In genomic region chrX:11095480-11095879, ce11 we compare ENCODE assay signal across 4 worm cellular contexts.
TF ChIP-seq lines count a peak whose summit lies in the region.

No protein-coding gene starts in this region.

TF ChIP-seq in whole organism, L2 larva, 48 proteins besides CTCF, POLR2A, EP300 and RAD21 (continues in another document):
- TF ChIP-seq fos-1 (tag; optimal IDR thresholded peaks at IDR 0.05; lab: Kevin White, UChicago) (peak; percentile 77), lin-13 (GFP tag; optimal IDR thresholded peaks at IDR 0.05; lab: Kevin White, UChicago) (peak; percentile 80), unc-55 (GFP tag; optimal IDR thresholded peaks at IDR 0.05; lab: Kevin White, UChicago) (peak; percentile 86), lsy-2 (tag; optimal IDR thresholded peaks at IDR 0.05; lab: Kevin White, UChicago) (peak in 1 of 2 experiments; percentile 76), skn-1 (tag; optimal IDR thresholded peaks at IDR 0.05; lab: Kevin White, UChicago) (no peak), nhr-21 (tag; optimal IDR thresholded peaks at IDR 0.05; lab: Kevin White, UChicago) (peak; percentile 75), crh-2 (tag; optimal IDR thresholded peaks at IDR 0.05; lab: Kevin White, UChicago) (peak; percentile 79), unc-62 (GFP tag; optimal IDR thresholded peaks at IDR 0.05; lab: Kevin White, UChicago) (no peak), zag-1 (tag; optimal IDR thresholded peaks at IDR 0.05; lab: Kevin White, UChicago) (peak; percentile 60), peb-1 (tag; optimal IDR thresholded peaks at IDR 0.05; lab: Kevin White, UChicago) (no peak), sem-4 (tag; optimal IDR thresholded peaks at IDR 0.05; lab: Kevin White, UChicago) (peak; percentile 58), ama-1 (optimal IDR thresholded peaks at IDR 0.05; lab: Kevin White, UChicago) (no peak), ceh-16 (tag; optimal IDR thresholded peaks at IDR 0.05; lab: Kevin White, UChicago) (no peak), mab-5 (tag; optimal IDR thresholded peaks at IDR 0.05; lab: Kevin White, UChicago) (peak; percentile 84), elt-3 (tag; optimal IDR thresholded peaks at IDR 0.05; lab: Kevin White, UChicago) (no peak), gmeb-1 (tag; optimal IDR thresholded peaks at IDR 0.05; lab: Kevin White, UChicago) (peak; percentile 21), sma-9 (GFP tag; optimal IDR thresholded peaks at IDR 0.05; lab: Kevin White, UChicago) (peak; percentile 79), sma-9 (tag; optimal IDR thresholded peaks at IDR 0.05; lab: Kevin White, UChicago) (no peak), egl-27 (tag; optimal IDR thresholded peaks at IDR 0.05; lab: Kevin White, UChicago) (peak; percentile 71), nhr-6 (tag; optimal IDR thresholded peaks at IDR 0.05; lab: Kevin White, UChicago) (peak; percentile 60), nhr-237 (tag; optimal IDR thresholded peaks at IDR 0.05; lab: Kevin White, UChicago) (peak; percentile 34), lin-39 (tag; optimal IDR thresholded peaks at IDR 0.05; lab: Kevin White, UChicago) (no peak), F13H6.1 (tag; optimal IDR thresholded peaks at IDR 0.05; lab: Kevin White, UChicago) (peak; percentile 72), ZK546.5 (tag; optimal IDR thresholded peaks at IDR 0.05; lab: Kevin White, UChicago) (no peak)

TF ChIP-seq in whole organism, L4 larva, 104 proteins besides CTCF, POLR2A, EP300 and RAD21 (continues in another document):
- TF ChIP-seq egl-43 (GFP tag; IDR thresholded peaks at IDR 0.05; lab: Robert Waterston, UW) (no peak; the same call in none of the 2 replicates), hif-1 (tag; optimal IDR thresholded peaks at IDR 0.05; lab: Kevin White, UChicago) (peak; percentile 30 to 65), F26F4.8 (GFP tag; conservative IDR thresholded peaks at IDR 0.05; lab: Robert Waterston, UW) (0 out of 2 replicates have a peak, but pooled peaks have one; percentile 50), madf-5 (GFP tag; IDR thresholded peaks at IDR 0.05; lab: Robert Waterston, UW) (peak; percentile 44 to 95; a peak in 3 of 4 replicates), T20F7.1 (GFP tag; optimal IDR thresholded peaks at IDR 0.05; lab: Kevin White, UChicago) (peak; percentile 59), duxl-1 (tag; optimal IDR thresholded peaks at IDR 0.05; lab: Kevin White, UChicago; ENCODE audit: poor library complexity) (peak; percentile 93), nhr-42 (GFP tag; IDR thresholded peaks at IDR 0.05; lab: Robert Waterston, UW) (peak; percentile 89), lin-15B (tag; optimal IDR thresholded peaks at IDR 0.05; lab: Kevin White, UChicago) (no peak), pha-4 (GFP tag; IDR thresholded peaks at IDR 0.05; lab: Robert Waterston, UW) (peak; percentile 90), pha-4 (tag; optimal IDR thresholded peaks at IDR 0.05; lab: Kevin White, UChicago) (no peak), nhr-28 (tag; optimal IDR thresholded peaks at IDR 0.05; lab: Kevin White, UChicago) (peak; percentile 45), nhr-77 (tag; optimal IDR thresholded peaks at IDR 0.05; lab: Kevin White, UChicago) (peak; percentile 27), lin-1 (GFP tag; IDR thresholded peaks at IDR 0.05; lab: Robert Waterston, UW) (peak; percentile 87), ces-1 (GFP tag; optimal IDR thresholded peaks at IDR 0.05; lab: Kevin White, UChicago) (peak; percentile 41), lim-7 (GFP tag; IDR thresholded peaks at IDR 0.05; lab: Robert Waterston, UW) (peak; percentile 87), tra-1 (GFP tag; IDR thresholded peaks at IDR 0.05; lab: Robert Waterston, UW) (peak; percentile 91), pqm-1 (tag; optimal IDR thresholded peaks at IDR 0.05; lab: Kevin White, UChicago) (no peak), dmd-6 (GFP tag; IDR thresholded peaks at IDR 0.05; lab: Robert Waterston, UW) (peak; percentile 88), F10B5.3 (tag; optimal IDR thresholded peaks at IDR 0.05; lab: Kevin White, UChicago) (peak; percentile 78), lin-39 (tag; optimal IDR thresholded peaks at IDR 0.05; lab: Kevin White, UChicago) (no peak), snpc-4 (tag; optimal IDR thresholded peaks at IDR 0.05; lab: Kevin White, UChicago) (no peak), nhr-10 (tag; optimal IDR thresholded peaks at IDR 0.05; lab: Kevin White, UChicago) (no peak), ceh-82 (tag; optimal IDR thresholded peaks at IDR 0.05; lab: Kevin White, UChicago) (no peak), nhr-237 (tag; optimal IDR thresholded peaks at IDR 0.05; lab: Kevin White, UChicago) (no peak)

TF ChIP-seq in whole organism, late embryonic, 69 proteins besides CTCF, POLR2A, EP300 and RAD21 (continues in another document):
- TF ChIP-seq hlh-8 (tag; optimal IDR thresholded peaks at IDR 0.05; lab: Kevin White, UChicago) (peak; percentile 62), tbx-2 (tag; optimal IDR thresholded peaks at IDR 0.05; lab: Kevin White, UChicago) (peak; percentile 80), ceh-2 (tag; optimal IDR thresholded peaks at IDR 0.05; lab: Kevin White, UChicago) (peak; percentile 68), hlh-30 (tag; optimal IDR thresholded peaks at IDR 0.05; lab: Kevin White, UChicago; ENCODE audit: insufficient read depth) (peak; percentile 20), ref-2 (tag; optimal IDR thresholded peaks at IDR 0.05; lab: Kevin White, UChicago) (peak; percentile 84), sdc-2 (tag; optimal IDR thresholded peaks at IDR 0.05; lab: Kevin White, UChicago) (peak; percentile 97), syd-9 (tag; optimal IDR thresholded peaks at IDR 0.05; lab: Kevin White, UChicago) (peak; percentile 59), pag-3 (tag; optimal IDR thresholded peaks at IDR 0.05; lab: Kevin White, UChicago; ENCODE audit: borderline replicate concordance) (no peak), nhr-232 (tag; optimal IDR thresholded peaks at IDR 0.05; lab: Kevin White, UChicago) (peak; percentile 71), zip-5 (tag; optimal IDR thresholded peaks at IDR 0.05; lab: Kevin White, UChicago) (no peak), madf-2 (tag; optimal IDR thresholded peaks at IDR 0.05; lab: Kevin White, UChicago) (peak; percentile 71), lin-11 (tag; optimal IDR thresholded peaks at IDR 0.05; lab: Kevin White, UChicago) (peak; percentile 53), ceh-30 (tag; optimal IDR thresholded peaks at IDR 0.05; lab: Kevin White, UChicago) (no peak), sox-2 (GFP tag; IDR thresholded peaks at IDR 0.05; lab: Robert Waterston, UW) (peak; percentile 63), pax-1 (tag; optimal IDR thresholded peaks at IDR 0.05; lab: Kevin White, UChicago) (no peak), mec-3 (tag; optimal IDR thresholded peaks at IDR 0.05; lab: Kevin White, UChicago; ENCODE audit: borderline replicate concordance) (peak; percentile 40), T23F11.4 (GFP tag; optimal IDR thresholded peaks at IDR 0.05; lab: Kevin White, UChicago) (peak; percentile 39), K02D7.2 (tag; optimal IDR thresholded peaks at IDR 0.05; lab: Kevin White, UChicago) (peak; percentile 35), ama-1 (optimal IDR thresholded peaks at IDR 0.05; lab: Kevin White, UChicago) (no peak), pqm-1 (tag; optimal IDR thresholded peaks at IDR 0.05; lab: Kevin White, UChicago) (peak; percentile 47), ceh-6 (GFP tag; optimal IDR thresholded peaks at IDR 0.05; lab: Kevin White, UChicago) (peak; percentile 77), ceh-45 (GFP tag; IDR thresholded peaks at IDR 0.05; lab: Robert Waterston, UW) (peak; percentile 63; the same call in 1 of the 2 replicates), F13H6.1 (tag; optimal IDR thresholded peaks at IDR 0.05; lab: Kevin White, UChicago) (peak; percentile 59), ets-4 (tag; optimal IDR thresholded peaks at IDR 0.05; lab: Kevin White, UChicago) (peak; percentile 22), C38D4.7 (GFP tag; optimal IDR thresholded peaks at IDR 0.05; lab: Kevin White, UChicago) (peak; percentile 66)

TF ChIP-seq in whole organism, mixed stage, embryonic, 35 proteins besides CTCF, POLR2A, EP300 and RAD21 (continues in another document):
- TF ChIP-seq drap-1 (GFP tag; optimal IDR thresholded peaks at IDR 0.05; lab: Kevin White, UChicago), result peak; percentile 84
- peak; percentile 63 for TF ChIP-seq lin-32 (GFP tag; optimal IDR thresholded peaks at IDR 0.05; lab: Kevin White, UChicago)
- peak; percentile 86 for TF ChIP-seq cnd-1 (tag; optimal IDR thresholded peaks at IDR 0.05; lab: Kevin White, UChicago)
- peak; percentile 46 for TF ChIP-seq unc-120 (tag; optimal IDR thresholded peaks at IDR 0.05; lab: Kevin White, UChicago; ENCODE audit: poor library complexity, severe bottlenecking)
- TF ChIP-seq nhr-12 (tag; optimal IDR thresholded peaks at IDR 0.05; lab: Kevin White, UChicago), result peak; percentile 6
- peak; percentile 73 for TF ChIP-seq sem-2 (GFP tag; optimal IDR thresholded peaks at IDR 0.05; lab: Kevin White, UChicago)
- peak; percentile 75 for TF ChIP-seq ceh-43 (GFP tag; optimal IDR thresholded peaks at IDR 0.05; lab: Kevin White, UChicago)
- TF ChIP-seq elt-1 (tag; optimal IDR thresholded peaks at IDR 0.05; lab: Kevin White, UChicago; ENCODE audit: borderline replicate concordance, insufficient read depth), result no peak
- peak; percentile 82 for TF ChIP-seq M03D4.4 (tag; optimal IDR thresholded peaks at IDR 0.05; lab: Kevin White, UChicago)
- no peak for TF ChIP-seq unc-62 (GFP tag; optimal IDR thresholded peaks at IDR 0.05; lab: Kevin White, UChicago)
- TF ChIP-seq mep-1 (tag; optimal IDR thresholded peaks at IDR 0.05; lab: Kevin White, UChicago), result peak; percentile 41
- peak; percentile 83 for TF ChIP-seq ceh-83 (GFP tag; optimal IDR thresholded peaks at IDR 0.05; lab: Kevin White, UChicago)
- no peak for TF ChIP-seq elt-3 (tag; optimal IDR thresholded peaks at IDR 0.05; lab: Kevin White, UChicago)
- peak; percentile 86 for TF ChIP-seq sptf-1 (tag; optimal IDR thresholded peaks at IDR 0.05; lab: Kevin White, UChicago)
- no peak for TF ChIP-seq snpc-4 (tag; optimal IDR thresholded peaks at IDR 0.05; lab: Kevin White, UChicago)
- peak; percentile 69 for TF ChIP-seq ztf-11 (tag; optimal IDR thresholded peaks at IDR 0.05; lab: Kevin White, UChicago)
- TF ChIP-seq nhr-237 (tag; optimal IDR thresholded peaks at IDR 0.05; lab: Kevin White, UChicago), result peak; percentile 9
- no peak for TF ChIP-seq lsy-2 (tag; optimal IDR thresholded peaks at IDR 0.05; lab: Kevin White, UChicago)
- TF ChIP-seq pha-4 (tag; optimal IDR thresholded peaks at IDR 0.05; lab: Kevin White, UChicago), result peak; percentile 48
- TF ChIP-seq flh-1 (GFP tag; optimal IDR thresholded peaks at IDR 0.05; lab: Kevin White, UChicago), result peak; percentile 31
- TF ChIP-seq lin-13 (tag; optimal IDR thresholded peaks at IDR 0.05; lab: Kevin White, UChicago), result peak; percentile 64
- peak; percentile 16 for TF ChIP-seq ceh-39 (tag; optimal IDR thresholded peaks at IDR 0.05; lab: Kevin White, UChicago)
- TF ChIP-seq ces-1 (GFP tag; optimal IDR thresholded peaks at IDR 0.05; lab: Kevin White, UChicago), result peak; percentile 55
- TF ChIP-seq ham-2 (GFP tag; optimal IDR thresholded peaks at IDR 0.05; lab: Kevin White, UChicago), result peak; percentile 5
- TF ChIP-seq mab-5 (tag; optimal IDR thresholded peaks at IDR 0.05; lab: Kevin White, UChicago), result no peak
- TF ChIP-seq bed-3 (GFP tag; optimal IDR thresholded peaks at IDR 0.05; lab: Kevin White, UChicago), result peak; percentile 55
- peak; percentile 88 for TF ChIP-seq mls-2 (tag; optimal IDR thresholded peaks at IDR 0.05; lab: Kevin White, UChicago)
- no peak for TF ChIP-seq unc-39 (tag; optimal IDR thresholded peaks at IDR 0.05; lab: Kevin White, UChicago)
